Worm (Caenorhabditis elegans): ENCODE results near the gene ZK228.10.

ce11 chrV:18490284-18490832, 33.7 kb downstream of the ZK228.10 start:
- TF ChIP-seq nhr-237 (tag; optimal IDR thresholded peaks at IDR 0.05) (no peak), R02D3.7 (tag; optimal IDR thresholded peaks at IDR 0.05) (no peak), elt-1 (tag; optimal IDR thresholded peaks at IDR 0.05) (no peak), elt-3 (tag; optimal IDR thresholded peaks at IDR 0.05) (no peak), unc-62 (GFP tag; optimal IDR thresholded peaks at IDR 0.05) (no peak), sma-9 (GFP tag; optimal IDR thresholded peaks at IDR 0.05) (no peak), sma-9 (tag; optimal IDR thresholded peaks at IDR 0.05) (no peak), nhr-11 (tag; optimal IDR thresholded peaks at IDR 0.05) (no peak)
